Worm (Caenorhabditis elegans) whole organism, L4/young adult: Measurements from ENCODE around the gene str-193.

Experiments
- dao-5 ChIP-seq: sonication (generic microtip); optimal IDR thresholded peaks from 2 replicates; lab custom pipeline; 2016; ENCODE audit warnings: missing genotype, missing genetic modification characterization, moderate library complexity, missing compliant biosample characterization
- him-1 ChIP-seq: sonication (generic microtip); optimal IDR thresholded peaks from 2 replicates; lab custom pipeline; 2016; ENCODE audit warnings: missing genotype, missing genetic modification reagents, missing genetic modification characterization, missing compliant biosample characterization

- TF ChIP-seq him-1 (tag; lab: Kevin White, UChicago) (no peak), dao-5 (tag; lab: Kevin White, UChicago) (no peak)
Measured at ce11 chrV:9803176-9803575, 18.4 kb downstream of the str-193 start, which contains the start of gene sru-39.
